Worm (Caenorhabditis elegans) whole organism, L3 larva: ENCODE measurements around the gene C24D10.2.

Experiments
- R02D3.7 ChIP-seq: fragments of 150-350 bp; optimal IDR thresholded peaks from 2 replicates; lab custom pipeline; 2014; ENCODE audit warnings: missing biosample characterization, missing genetic modification characterization
- ZK546.5 ChIP-seq: sonication (generic microtip); optimal IDR thresholded peaks from 2 replicates; lab custom pipeline; 2017; ENCODE audit warnings: missing biosample characterization, missing genetic modification characterization
- aly-2 ChIP-seq: fragments of 150-350 bp; optimal IDR thresholded peaks from 2 replicates; lab custom pipeline; 2014; ENCODE audit warnings: missing biosample characterization, missing genetic modification characterization
- ceh-16 ChIP-seq: sonication (generic microtip); optimal IDR thresholded peaks from 2 replicates; lab custom pipeline; 2017; ENCODE audit warnings: missing biosample characterization, missing genetic modification characterization
- ceh-28 ChIP-seq: fragments of 150-350 bp; optimal IDR thresholded peaks from 2 replicates; lab custom pipeline; 2014; ENCODE audit warnings: missing biosample characterization, missing genetic modification reagents, missing genetic modification characterization
- ceh-82 ChIP-seq: fragments of 150-350 bp; optimal IDR thresholded peaks from 2 replicates; lab custom pipeline; 2014; ENCODE audit warnings: missing biosample characterization, missing genetic modification characterization
- ceh-9 ChIP-seq: sonication (generic microtip); optimal IDR thresholded peaks from 2 replicates; lab custom pipeline; 2018; ENCODE audit warnings: missing biosample characterization, missing genetic modification characterization
- daf-12 ChIP-seq: fragments of 150-350 bp; optimal IDR thresholded peaks from 2 replicates; lab custom pipeline; 2014; ENCODE audit warnings: missing biosample characterization, missing genetic modification reagents, missing genetic modification characterization
- egl-27 ChIP-seq: sonication (generic microtip); optimal IDR thresholded peaks from 4 replicates; lab custom pipeline; 2017; ENCODE audit warnings: missing biosample characterization, missing genetic modification reagents, missing genetic modification characterization
- egl-5 ChIP-seq: fragments of 150-350 bp; optimal IDR thresholded peaks from 2 replicates; lab custom pipeline; 2017; ENCODE audit warnings: missing biosample characterization, missing genetic modification reagents, missing genetic modification characterization, inconsistent platforms
- elt-1 ChIP-seq: fragments of 150-350 bp; optimal IDR thresholded peaks from 2 replicates; lab custom pipeline; 2014; ENCODE audit warnings: missing biosample characterization, missing genetic modification characterization
- elt-2 ChIP-seq: sonication (generic microtip); optimal IDR thresholded peaks from 2 replicates; lab custom pipeline; 2016; ENCODE audit warnings: missing genetic modification reagents, mild to moderate bottlenecking, missing genetic modification characterization, missing compliant biosample characterization
- elt-3 ChIP-seq, 3 experiments: fragments of 150-350 bp in 1 of 3; sonication (generic microtip) in 2 of 3; optimal IDR thresholded peaks; 2 replicates in 2 of 3; 4 replicates in 1 of 3; lab custom pipeline; 2014 to 2017; ENCODE audit warnings: missing biosample characterization in 3 of 3, missing genetic modification characterization in 3 of 3
- eor-1 ChIP-seq, 2 experiments: fragments of 150-350 bp; optimal IDR thresholded peaks; 2 replicates each; lab custom pipeline; 2014 to 2018; ENCODE audit warnings: missing biosample characterization in 2 of 2, missing genetic modification characterization in 2 of 2
- fkh-10 ChIP-seq: sonication (generic microtip); optimal IDR thresholded peaks from 2 replicates; lab custom pipeline; 2017; ENCODE audit warnings: missing biosample characterization, missing genetic modification reagents, missing genetic modification characterization
- fkh-2 ChIP-seq: fragments of 150-350 bp; optimal IDR thresholded peaks from 2 replicates; lab custom pipeline; 2014; ENCODE audit warnings: missing biosample characterization, missing genetic modification reagents, missing genetic modification characterization
- fos-1 ChIP-seq: fragments of 150-350 bp; optimal IDR thresholded peaks from 2 replicates; lab custom pipeline; 2014; ENCODE audit warnings: missing biosample characterization, missing genetic modification characterization
- hmg-11 ChIP-seq: sonication (generic microtip); optimal IDR thresholded peaks from 2 replicates; lab custom pipeline; 2016; ENCODE audit warnings: missing genetic modification characterization, missing compliant biosample characterization
- jun-1 ChIP-seq: fragments of 150-350 bp; optimal IDR thresholded peaks from 2 replicates; lab custom pipeline; 2014; ENCODE audit warnings: missing biosample characterization, missing genetic modification reagents, missing genetic modification characterization
- lin-15B ChIP-seq: fragments of 150-350 bp; optimal IDR thresholded peaks from 2 replicates; lab custom pipeline; 2014; ENCODE audit warnings: missing biosample characterization, missing genetic modification characterization
- lin-39 ChIP-seq: fragments of 150-350 bp; optimal IDR thresholded peaks from 2 replicates; lab custom pipeline; 2018; ENCODE audit warnings: missing biosample characterization, missing genetic modification reagents, missing genetic modification characterization
- lsy-12 ChIP-seq: sonication (generic microtip); optimal IDR thresholded peaks from 2 replicates; lab custom pipeline; 2016; ENCODE audit warnings: mild to moderate bottlenecking, missing genetic modification characterization, missing compliant biosample characterization
- mdl-1 ChIP-seq: fragments of 150-350 bp; optimal IDR thresholded peaks from 2 replicates; lab custom pipeline; 2014; ENCODE audit warnings: missing biosample characterization, missing genetic modification characterization
- mml-1 ChIP-seq: fragments of 150-350 bp; sonication (generic microtip); optimal IDR thresholded peaks from 3 replicates; lab custom pipeline; 2014; ENCODE audit warnings: missing biosample characterization, missing genetic modification characterization
- nfya-1 ChIP-seq: sonication (generic microtip); optimal IDR thresholded peaks from 2 replicates; lab custom pipeline; 2017; ENCODE audit warnings: missing genetic modification characterization, mild to moderate bottlenecking, missing compliant biosample characterization, antibody characterized with exemption, moderate library complexity; ENCODE audit not compliant: insufficient read depth
- nhr-11 ChIP-seq: fragments of 150-350 bp; optimal IDR thresholded peaks from 2 replicates; lab custom pipeline; 2014; ENCODE audit warnings: missing biosample characterization, missing genetic modification characterization
- nhr-12 ChIP-seq: fragments of 150-350 bp; optimal IDR thresholded peaks from 2 replicates; lab custom pipeline; 2014; ENCODE audit warnings: missing biosample characterization, missing genetic modification characterization
- nhr-25 ChIP-seq: sonication (generic microtip); optimal IDR thresholded peaks from 2 replicates; lab custom pipeline; 2017; ENCODE audit warnings: missing biosample characterization, missing genetic modification characterization
- nhr-43 ChIP-seq: sonication (generic microtip); optimal IDR thresholded peaks from 2 replicates; lab custom pipeline; 2016; ENCODE audit warnings: mild to moderate bottlenecking, missing genetic modification characterization, missing compliant biosample characterization; ENCODE audit not compliant: poor library complexity, severe bottlenecking
- nhr-67 ChIP-seq: fragments of 150-350 bp; optimal IDR thresholded peaks from 2 replicates; lab custom pipeline; 2014; ENCODE audit warnings: missing biosample characterization, missing genetic modification characterization
- nhr-77 ChIP-seq: fragments of 150-350 bp; optimal IDR thresholded peaks from 2 replicates; lab custom pipeline; 2014; ENCODE audit warnings: missing biosample characterization, missing genetic modification characterization
- pha-4 ChIP-seq: fragments of 150-350 bp; optimal IDR thresholded peaks from 2 replicates; lab custom pipeline; 2014; ENCODE audit warnings: missing biosample characterization, missing genetic modification reagents, missing genetic modification characterization
- pqm-1 ChIP-seq: fragments of 150-350 bp; optimal IDR thresholded peaks from 2 replicates; lab custom pipeline; 2017; ENCODE audit warnings: missing biosample characterization, missing genetic modification characterization, inconsistent platforms
- sea-2 ChIP-seq: fragments of 150-350 bp; sonication (generic microtip); optimal IDR thresholded peaks from 4 replicates; lab custom pipeline; 2014; ENCODE audit warnings: missing biosample characterization, missing genetic modification reagents, missing genetic modification characterization
- skn-1 ChIP-seq: fragments of 150-350 bp; optimal IDR thresholded peaks from 2 replicates; lab custom pipeline; 2014; ENCODE audit warnings: missing biosample characterization, missing genetic modification characterization
- snpc-4 ChIP-seq: fragments of 150-350 bp; optimal IDR thresholded peaks from 2 replicates; lab custom pipeline; 2014; ENCODE audit warnings: missing biosample characterization, missing genetic modification characterization
- tbx-2 ChIP-seq: sonication (generic microtip); optimal IDR thresholded peaks from 2 replicates; lab custom pipeline; 2016; ENCODE audit warnings: mild to moderate bottlenecking, missing genetic modification characterization, missing compliant biosample characterization
- unc-39 ChIP-seq: sonication (generic microtip); optimal IDR thresholded peaks from 4 replicates; lab custom pipeline; 2017; ENCODE audit warnings: missing biosample characterization, missing genetic modification characterization
- zag-1 ChIP-seq: fragments of 150-350 bp; optimal IDR thresholded peaks from 2 replicates; lab custom pipeline; 2014; ENCODE audit warnings: missing biosample characterization, missing genetic modification characterization
- ztf-4 ChIP-seq: fragments of 150-350 bp; optimal IDR thresholded peaks from 2 replicates; lab custom pipeline; 2014; ENCODE audit warnings: missing biosample characterization, missing genetic modification characterization

Gene C24D10.2

DNA sequence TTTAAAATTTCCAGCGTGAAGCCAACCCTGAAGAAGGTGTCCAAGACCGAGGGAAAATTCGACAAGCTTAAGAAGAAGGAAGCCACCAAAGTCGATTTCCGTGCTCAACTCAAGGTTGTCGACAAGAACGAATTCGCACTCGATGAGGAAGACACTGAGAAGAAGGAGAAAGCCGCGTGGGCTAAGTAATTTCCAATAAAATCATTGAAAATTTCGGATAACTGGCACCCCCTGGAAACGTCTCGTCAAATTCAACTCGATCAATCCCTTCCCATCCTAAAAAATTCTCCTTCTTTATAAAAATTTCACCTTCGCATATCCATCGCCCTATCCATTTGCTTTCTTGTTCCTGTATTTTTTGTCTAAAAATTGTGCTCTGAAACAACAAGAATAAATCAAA, 43.6 kb downstream of the C24D10.2 start:
- TF ChIP-seq eor-1 (tag; optimal IDR thresholded peaks at IDR 0.05; lab: Kevin White, UChicago), result no peak
- TF ChIP-seq nhr-77 (tag; lab: Kevin White, UChicago), result no peak
- TF ChIP-seq fkh-10 (GFP tag; lab: Kevin White, UChicago), result no peak
- TF ChIP-seq egl-5 (tag; lab: Kevin White, UChicago), result no peak
- TF ChIP-seq nhr-11 (tag; lab: Kevin White, UChicago), result no peak
- TF ChIP-seq unc-39, result no peak
- TF ChIP-seq egl-27, result no peak
- no peak for TF ChIP-seq ceh-16 (tag; lab: Kevin White, UChicago)
- TF ChIP-seq hmg-11 (tag; lab: Kevin White, UChicago), result no peak
- TF ChIP-seq aly-2, result no peak
- no peak for TF ChIP-seq fos-1
- no peak for TF ChIP-seq daf-12 (tag; lab: Kevin White, UChicago)
- TF ChIP-seq lin-15B (tag; lab: Kevin White, UChicago), result no peak

DNA sequence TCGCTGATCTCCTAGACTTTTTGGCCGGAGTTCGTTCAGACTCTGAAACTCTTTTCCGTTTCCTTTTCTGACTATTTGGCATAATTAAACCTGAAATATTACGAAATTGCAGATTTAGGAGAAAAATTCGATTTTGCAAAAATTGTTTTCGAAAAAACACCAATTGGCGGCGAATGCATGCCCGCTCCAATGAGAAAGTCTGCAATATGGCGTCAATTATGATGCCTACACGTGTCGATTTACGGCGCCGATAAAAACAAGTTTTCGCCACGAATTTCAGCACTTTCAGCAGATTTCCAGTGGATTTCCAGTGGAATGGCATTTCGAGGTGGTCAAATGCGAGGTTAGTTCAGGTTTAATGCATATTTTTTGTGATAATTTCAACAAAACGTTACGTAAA, 46.3 kb downstream of the C24D10.2 start, which contains the start of the genes Y59E9AL.36 and nbet-1:
Gene Y59E9AL.36 (minus strand): TSS at position 92 of the 400 bp plus-strand sequence.
Gene nbet-1 (plus strand): TSS at position 112 of the 400 bp plus-strand sequence.
- TF ChIP-seq ztf-4 (tag; lab: Kevin White, UChicago) (no peak), egl-5 (tag; lab: Kevin White, UChicago) (peak; percentile 94), ZK546.5 (tag; lab: Kevin White, UChicago) (no peak), lin-15B (tag; lab: Kevin White, UChicago) (peak; percentile 96), unc-39 (no peak), tbx-2 (tag; lab: Kevin White, UChicago) (no peak), snpc-4 (peak; percentile 84), nhr-11 (tag; lab: Kevin White, UChicago) (peak; percentile 69), mdl-1 (tag; lab: Kevin White, UChicago) (no peak), nhr-67 (tag; lab: Kevin White, UChicago) (no peak), fkh-2 (tag; lab: Kevin White, UChicago) (peak; percentile 58), elt-3 (tag; optimal IDR thresholded peaks at IDR 0.05; lab: Kevin White, UChicago) (no peak), elt-2 (peak; percentile 46), sea-2 (GFP tag; lab: Kevin White, UChicago) (no peak), nhr-77 (tag; lab: Kevin White, UChicago) (peak; percentile 63), nhr-25 (tag; lab: Kevin White, UChicago) (peak; percentile 62), jun-1 (peak; percentile 51), ceh-28 (tag; lab: Kevin White, UChicago) (peak; percentile 65), pha-4 (peak; percentile 86), nfya-1 (tag; lab: Kevin White, UChicago) (peak; percentile 77), mml-1 (no peak), ceh-9 (no peak), lin-39 (peak; percentile 63), lsy-12 (tag; lab: Kevin White, UChicago) (peak; percentile 48), eor-1 (tag; optimal IDR thresholded peaks at IDR 0.05; lab: Kevin White, UChicago) (no peak), hmg-11 (tag; lab: Kevin White, UChicago) (peak; percentile 91), ceh-82 (no peak), nhr-43 (tag; lab: Kevin White, UChicago) (peak; percentile 24), pqm-1 (peak; percentile 17), fos-1 (no peak), R02D3.7 (peak; percentile 97)
- TF ChIP-seq, all 47 proteins: peak for 18

DNA sequence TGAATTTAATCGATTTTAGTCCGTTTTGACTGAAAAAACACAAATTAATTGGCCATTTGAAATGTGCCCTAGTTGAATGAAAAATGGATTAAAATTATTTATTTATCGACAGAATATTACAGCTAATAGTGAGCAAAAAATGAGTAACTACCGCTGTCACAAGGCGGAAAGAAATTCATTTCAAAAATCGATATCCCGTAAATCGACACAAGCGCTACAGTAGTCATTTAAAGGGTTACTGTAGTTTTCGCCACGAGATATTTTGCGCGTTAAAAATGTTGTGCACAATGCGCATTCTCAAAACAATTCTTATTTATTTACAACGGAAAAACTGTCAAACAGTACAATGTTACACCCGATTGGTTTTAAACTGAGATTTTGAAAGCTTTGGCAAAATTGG, 47.5 kb downstream of the C24D10.2 start:
- TF ChIP-seq eor-1 (tag; optimal IDR thresholded peaks at IDR 0.05; lab: Kevin White, UChicago) (no peak), egl-5 (tag; lab: Kevin White, UChicago) (no peak), skn-1 (tag; lab: Kevin White, UChicago) (no peak), nhr-67 (tag; lab: Kevin White, UChicago) (no peak), jun-1 (no peak), fkh-2 (tag; lab: Kevin White, UChicago) (no peak), mdl-1 (tag; lab: Kevin White, UChicago) (no peak), nhr-12 (tag; lab: Kevin White, UChicago) (no peak), lsy-12 (tag; lab: Kevin White, UChicago) (no peak), nhr-11 (tag; lab: Kevin White, UChicago) (no peak), lin-15B (tag; lab: Kevin White, UChicago) (no peak), ceh-16 (tag; lab: Kevin White, UChicago) (no peak), elt-2 (no peak), snpc-4 (no peak), tbx-2 (tag; lab: Kevin White, UChicago) (no peak), zag-1 (tag; lab: Kevin White, UChicago) (no peak), daf-12 (tag; lab: Kevin White, UChicago) (no peak), elt-1 (no peak), unc-39 (no peak), nhr-43 (tag; lab: Kevin White, UChicago) (no peak)
